Worm (Caenorhabditis elegans) whole organism, young adult: ENCODE results near the gene R01H2.4.

ENCODE experiments used
- B0336.3 ChIP-seq: fragments of 200-800 bp; sonication (Bioruptor generic); IDR thresholded peaks from 2 replicates; pipeline ENCODE4 v1.3.6; 2022; ENCODE audit warnings: missing genetic modification characterization, missing compliant biosample characterization
- F10E7.11 ChIP-seq: sonication (generic microtip); optimal IDR thresholded peaks from 2 replicates; lab custom pipeline; 2017; ENCODE audit warnings: mild to moderate bottlenecking, missing genetic modification characterization, moderate library complexity, missing compliant biosample characterization
- F23B12.7 ChIP-seq: sonication (generic microtip); optimal IDR thresholded peaks from 2 replicates; lab custom pipeline; 2017; ENCODE audit warnings: missing genetic modification characterization, mild to moderate bottlenecking, missing compliant biosample characterization, antibody characterized with exemption, moderate library complexity; ENCODE audit not compliant: insufficient read depth
- F37B4.10 ChIP-seq: fragments of 200-800 bp; sonication (Bioruptor generic); IDR thresholded peaks from 2 replicates; pipeline ENCODE4 v1.3.6; 2022; ENCODE audit warnings: missing genetic modification characterization, missing compliant biosample characterization
- F39B2.1 ChIP-seq: fragments of 200-800 bp; sonication (Bioruptor generic); IDR thresholded peaks from 2 replicates; pipeline ENCODE4 v1.3.6; 2022; ENCODE audit warnings: missing genetic modification reagents, missing genetic modification characterization, missing compliant biosample characterization
- F52B5.7 ChIP-seq: sonication (generic microtip); optimal IDR thresholded peaks from 2 replicates; lab custom pipeline; 2016; ENCODE audit warnings: mild to moderate bottlenecking, missing genetic modification characterization, missing compliant biosample characterization
- K12H6.12 ChIP-seq: fragments of 200-800 bp; sonication (Bioruptor generic); optimal IDR thresholded peaks from 2 replicates; lab custom pipeline; 2018; ENCODE audit warnings: mild to moderate bottlenecking, missing genetic modification characterization, missing compliant biosample characterization
- T07F8.4 ChIP-seq: sonication (generic microtip); optimal IDR thresholded peaks from 2 replicates; lab custom pipeline; 2016; ENCODE audit warnings: mild to moderate bottlenecking, missing genetic modification characterization, moderate library complexity, missing compliant biosample characterization
- T26A5.8 ChIP-seq: sonication (generic microtip); optimal IDR thresholded peaks from 2 replicates; lab custom pipeline; 2016; ENCODE audit warnings: missing genetic modification characterization, missing compliant biosample characterization
- Y53F4B.3 ChIP-seq: fragments of 200-800 bp; sonication (Bioruptor generic); IDR thresholded peaks from 2 replicates; pipeline ENCODE4 v1.3.6; 2022; ENCODE audit warnings: missing genetic modification reagents, missing genetic modification characterization, missing compliant biosample characterization
- Y53G8AR.9 ChIP-seq: fragments of 200-800 bp; sonication (Bioruptor generic); conservative IDR thresholded peaks from 2 replicates; pipeline ENCODE4 v1.3.6; 2022; ENCODE audit warnings: missing genetic modification reagents, missing genetic modification characterization, missing compliant biosample characterization
- Y56A3A.18 ChIP-seq: fragments of 200-800 bp; sonication (Bioruptor generic); IDR thresholded peaks from 2 replicates; pipeline ENCODE4 v1.3.6; 2022; ENCODE audit warnings: missing genetic modification reagents, missing genetic modification characterization, missing compliant biosample characterization
- ZK185.1 ChIP-seq: sonication (generic microtip); optimal IDR thresholded peaks from 2 replicates; lab custom pipeline; 2016; ENCODE audit warnings: mild to moderate bottlenecking, missing genetic modification characterization, missing compliant biosample characterization; ENCODE audit not compliant: poor library complexity, severe bottlenecking
- aptf-2 ChIP-seq: fragments of 200-800 bp; sonication (Bioruptor generic); conservative IDR thresholded peaks from 2 replicates; pipeline ENCODE4 v1.3.6; 2022; ENCODE audit warnings: missing genetic modification reagents, missing genetic modification characterization, missing compliant biosample characterization
- aptf-3 ChIP-seq: fragments of 200-800 bp; sonication (Bioruptor generic); IDR thresholded peaks from 2 replicates; pipeline ENCODE4 v1.3.6; 2022; ENCODE audit warnings: missing genetic modification characterization, missing compliant biosample characterization
- athp-1 ChIP-seq: sonication (generic microtip); optimal IDR thresholded peaks from 2 replicates; lab custom pipeline; 2017; ENCODE audit warnings: mild to moderate bottlenecking, missing genetic modification characterization, missing compliant biosample characterization
- bed-2 ChIP-seq: fragments of 200-800 bp; sonication (Bioruptor generic); IDR thresholded peaks from 2 replicates; pipeline ENCODE4 v1.3.6; 2022; ENCODE audit warnings: missing genetic modification reagents, missing genetic modification characterization, missing compliant biosample characterization
- ccch-3 ChIP-seq: fragments of 200-800 bp; sonication (Bioruptor generic); optimal IDR thresholded peaks from 2 replicates; lab custom pipeline; 2018; ENCODE audit warnings: mild to moderate bottlenecking, missing genetic modification characterization, missing compliant biosample characterization
- ceh-100 ChIP-seq: fragments of 200-800 bp; sonication (Bioruptor generic); IDR thresholded peaks from 2 replicates; pipeline ENCODE4 v1.3.6; 2022; ENCODE audit warnings: missing genetic modification reagents, missing genetic modification characterization, missing compliant biosample characterization
- ceh-27 ChIP-seq: fragments of 200-800 bp; sonication (Bioruptor generic); optimal IDR thresholded peaks from 2 replicates; lab custom pipeline; 2018; ENCODE audit warnings: mild to moderate bottlenecking, missing genetic modification characterization, moderate library complexity, missing compliant biosample characterization
- ceh-40 ChIP-seq: fragments of 200-800 bp; sonication (Bioruptor generic); IDR thresholded peaks from 2 replicates; pipeline ENCODE4 v1.3.6; 2022; ENCODE audit warnings: missing genetic modification characterization, missing compliant biosample characterization
- ceh-58 ChIP-seq: fragments of 200-800 bp; sonication (Bioruptor generic); IDR thresholded peaks from 2 replicates; pipeline ENCODE4 v1.3.6; 2022; ENCODE audit warnings: missing genetic modification characterization, missing compliant biosample characterization
- ceh-91 ChIP-seq: fragments of 200-800 bp; sonication (Bioruptor generic); IDR thresholded peaks from 2 replicates; pipeline ENCODE4 v1.3.6; 2022; ENCODE audit warnings: missing genetic modification reagents, missing genetic modification characterization, missing compliant biosample characterization
- ekl-4 ChIP-seq: fragments of 200-800 bp; sonication (Bioruptor generic); IDR thresholded peaks from 2 replicates; pipeline ENCODE4 v1.3.6; 2022; ENCODE audit warnings: missing genetic modification reagents, missing genetic modification characterization, missing compliant biosample characterization
- fkh-3 ChIP-seq: sonication (generic microtip); optimal IDR thresholded peaks from 2 replicates; lab custom pipeline; 2016; ENCODE audit warnings: mild to moderate bottlenecking, missing genetic modification characterization, missing compliant biosample characterization
- him-1 ChIP-seq: sonication (generic microtip); optimal IDR thresholded peaks from 2 replicates; lab custom pipeline; 2016; ENCODE audit warnings: missing genotype, missing genetic modification reagents, missing genetic modification characterization, missing compliant biosample characterization
- hlh-12 ChIP-seq: sonication (generic microtip); optimal IDR thresholded peaks from 2 replicates; lab custom pipeline; 2016; ENCODE audit warnings: missing genetic modification characterization, missing compliant biosample characterization
- hlh-26 ChIP-seq: fragments of 200-800 bp; sonication (Bioruptor generic); conservative IDR thresholded peaks from 2 replicates; pipeline ENCODE4 v1.3.6; 2022; ENCODE audit warnings: missing genetic modification reagents, missing genetic modification characterization, missing compliant biosample characterization
- let-526 ChIP-seq: fragments of 200-800 bp; sonication (Bioruptor generic); IDR thresholded peaks from 2 replicates; pipeline ENCODE4 v1.3.6; 2022; ENCODE audit warnings: missing genetic modification reagents, missing genetic modification characterization, missing compliant biosample characterization
- lin-35 ChIP-seq, 3 experiments: fragments of 150-350 bp in 2 of 3; sonication (generic microtip) in 1 of 3; optimal IDR thresholded peaks; 2 replicates each; lab custom pipeline; 2014 to 2018; ENCODE audit warnings: missing biosample characterization in 3 of 3, missing genetic modification characterization in 3 of 3, missing genetic modification reagents in 3 of 3
- lir-1 ChIP-seq: fragments of 200-800 bp; sonication (Bioruptor generic); conservative IDR thresholded peaks from 2 replicates; pipeline ENCODE4 v1.3.6; 2022; ENCODE audit warnings: missing genetic modification reagents, missing genetic modification characterization, missing compliant biosample characterization
- madf-3 ChIP-seq: fragments of 200-800 bp; sonication (Bioruptor generic); IDR thresholded peaks from 2 replicates; pipeline ENCODE4 v1.3.6; 2022; ENCODE audit warnings: missing genetic modification reagents, missing genetic modification characterization, missing compliant biosample characterization
- madf-6 ChIP-seq: fragments of 200-800 bp; sonication (Bioruptor generic); IDR thresholded peaks from 2 replicates; pipeline ENCODE4 v1.3.6; 2022; ENCODE audit warnings: missing genetic modification reagents, missing genetic modification characterization, missing compliant biosample characterization
- mcd-1 ChIP-seq: fragments of 200-800 bp; sonication (Bioruptor generic); IDR thresholded peaks from 2 replicates; pipeline ENCODE4 v1.3.6; 2022; ENCODE audit warnings: missing genetic modification reagents, missing genetic modification characterization, missing compliant biosample characterization
- mxl-1 ChIP-seq: sonication (generic microtip); optimal IDR thresholded peaks from 2 replicates; lab custom pipeline; 2016; ENCODE audit warnings: missing genetic modification characterization, missing compliant biosample characterization
- nhr-80 ChIP-seq: sonication (generic microtip); optimal IDR thresholded peaks from 2 replicates; lab custom pipeline; 2016; ENCODE audit warnings: missing genetic modification characterization, missing compliant biosample characterization
- pbrm-1 ChIP-seq: fragments of 200-800 bp; sonication (Bioruptor generic); IDR thresholded peaks from 2 replicates; pipeline ENCODE4 v1.3.6; 2022; ENCODE audit warnings: missing genetic modification reagents, missing genetic modification characterization, missing compliant biosample characterization
- rec-8 ChIP-seq, 2 experiments: sonication (generic microtip); optimal IDR thresholded peaks; 2 replicates each; lab custom pipeline; 2016; ENCODE audit warnings: mild to moderate bottlenecking in 2 of 2, missing genetic modification characterization in 2 of 2, missing genetic modification reagents in 2 of 2, missing genotype in 2 of 2, missing biosample characterization in 1 of 2, missing compliant biosample characterization in 1 of 2, moderate library complexity in 1 of 2
- rpc-1 ChIP-seq, 2 experiments: fragments of 150-350 bp in 1 of 2; sonication (generic microtip) in 1 of 2; optimal IDR thresholded peaks; 2 replicates each; lab custom pipeline; 2014 to 2018; ENCODE audit warnings: missing biosample characterization in 1 of 2, missing genetic modification characterization in 1 of 2, missing genetic modification reagents in 1 of 2, missing genotype in 1 of 2
- sdz-38 ChIP-seq: sonication (generic microtip); optimal IDR thresholded peaks from 2 replicates; lab custom pipeline; 2016; ENCODE audit warnings: missing genotype, missing genetic modification characterization, missing compliant biosample characterization
- snpc-3.4 ChIP-seq: sonication (generic microtip); optimal IDR thresholded peaks from 2 replicates; lab custom pipeline; 2017; ENCODE audit warnings: missing genetic modification characterization, mild to moderate bottlenecking, missing compliant biosample characterization, antibody characterized with exemption, moderate library complexity, missing genotype, missing genetic modification reagents
- somi-1 ChIP-seq: fragments of 200-800 bp; sonication (Bioruptor generic); optimal IDR thresholded peaks from 2 replicates; lab custom pipeline; 2018; ENCODE audit warnings: mild to moderate bottlenecking, missing genetic modification characterization, missing compliant biosample characterization
- tbp1 ChIP-seq: fragments of 200-800 bp; sonication (Bioruptor generic); optimal IDR thresholded peaks from 2 replicates; lab custom pipeline; 2018; ENCODE audit warnings: mild to moderate bottlenecking, missing genetic modification characterization, missing compliant biosample characterization
- unc-62 ChIP-seq: fragments of 150-350 bp; optimal IDR thresholded peaks from 2 replicates; lab custom pipeline; 2014; ENCODE audit warnings: missing biosample characterization, missing genetic modification reagents, missing genetic modification characterization
- xnd-1 ChIP-seq: sonication (generic microtip); optimal IDR thresholded peaks from 2 replicates; lab custom pipeline; 2016; ENCODE audit warnings: missing genotype, missing genetic modification reagents, missing genetic modification characterization, missing compliant biosample characterization
- zim-3 ChIP-seq: sonication (generic microtip); optimal IDR thresholded peaks from 2 replicates; lab custom pipeline; 2017; ENCODE audit warnings: mild to moderate bottlenecking, missing genetic modification characterization, moderate library complexity, missing compliant biosample characterization
- ztf-25 ChIP-seq: fragments of 200-800 bp; sonication (Bioruptor generic); IDR thresholded peaks from 2 replicates; pipeline ENCODE4 v1.3.6; 2022; ENCODE audit warnings: missing genetic modification reagents, missing genetic modification characterization, missing compliant biosample characterization

R01H2.4 gene

DNA sequence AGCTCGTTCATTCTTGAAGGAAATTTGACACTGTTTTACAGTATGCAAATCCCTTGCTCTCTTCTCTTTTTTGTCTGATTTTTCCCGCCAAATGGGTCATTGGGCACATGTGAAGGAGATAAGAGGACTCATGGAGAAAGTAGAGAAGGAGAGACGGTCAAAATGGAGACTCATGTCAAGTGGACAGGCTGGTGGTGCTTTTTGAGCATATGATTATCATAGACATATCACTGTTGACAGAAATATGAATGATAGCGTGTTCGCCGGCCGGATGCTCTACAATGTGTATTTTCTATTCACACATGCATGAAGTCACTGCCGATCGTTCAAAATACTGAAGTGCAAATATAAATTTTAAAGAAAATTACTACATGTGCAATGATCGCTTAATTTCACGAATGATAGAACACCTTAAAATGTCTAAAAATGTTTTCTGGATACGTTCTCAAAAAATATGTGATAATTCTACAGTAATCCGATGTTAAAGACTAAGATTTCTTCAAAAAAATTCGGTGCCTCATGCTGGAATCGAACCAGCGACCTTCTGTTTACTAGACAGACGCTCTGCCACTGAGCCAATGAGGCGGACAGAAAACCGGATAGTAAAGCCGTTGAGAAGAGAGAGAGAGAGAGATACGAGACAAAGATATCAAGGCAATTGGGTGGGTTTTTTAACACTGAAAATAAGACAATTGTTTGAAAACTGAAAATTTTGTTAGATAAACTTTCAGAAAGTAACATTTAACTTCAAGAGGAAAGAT, 33.9 kb downstream of the R01H2.4 start (continued):
- TF ChIP-seq hlh-12 (tag; lab: Kevin White, UChicago) = no peak
- no peak for TF ChIP-seq hlh-26 (GFP tag; lab: Robert Waterston, UW)
- TF ChIP-seq ekl-4 (GFP tag; lab: Robert Waterston, UW) = no peak
- TF ChIP-seq ceh-100 (GFP tag; lab: Robert Waterston, UW) = no peak
- peak; percentile 89 for TF ChIP-seq snpc-3.4
- no peak for TF ChIP-seq T07F8.4 (tag; lab: Kevin White, UChicago)
- TF ChIP-seq him-1 (tag; lab: Kevin White, UChicago) = no peak
- TF ChIP-seq rec-8 (tag; optimal IDR thresholded peaks at IDR 0.05; lab: Kevin White, UChicago) = peak; percentile 8 to 19
- peak in 1 of 3 experiments; percentile 39 for TF ChIP-seq lin-35 (GFP tag; optimal IDR thresholded peaks at IDR 0.05; lab: Kevin White, UChicago)
- TF ChIP-seq madf-3 (GFP tag; lab: Robert Waterston, UW) = no peak
- no peak for TF ChIP-seq F37B4.10
- TF ChIP-seq nhr-80 (tag; lab: Kevin White, UChicago) = peak; percentile 81
- no peak for TF ChIP-seq F52B5.7
- no peak for TF ChIP-seq Y53G8AR.9
- TF ChIP-seq rpc-1 (optimal IDR thresholded peaks at IDR 0.05; lab: Kevin White, UChicago) = peak; percentile 77
- peak; percentile 72 for TF ChIP-seq rpc-1 (tag; optimal IDR thresholded peaks at IDR 0.05; lab: Kevin White, UChicago)
- TF ChIP-seq ceh-40 (GFP tag; lab: Robert Waterston, UW) = no peak
- no peak for TF ChIP-seq Y53F4B.3 (GFP tag; lab: Robert Waterston, UW)
- no peak for TF ChIP-seq T26A5.8 (tag; lab: Kevin White, UChicago)
- no peak for TF ChIP-seq pbrm-1
- 0 out of 2 replicates have a peak, but pooled peaks have one; percentile 19 for TF ChIP-seq madf-6
- no peak for TF ChIP-seq athp-1 (tag; lab: Kevin White, UChicago)
- no peak for TF ChIP-seq lir-1
- TF ChIP-seq unc-62 = no peak
- no peak for TF ChIP-seq Y56A3A.18 (GFP tag; lab: Robert Waterston, UW)
- TF ChIP-seq bed-2 (GFP tag; lab: Robert Waterston, UW) = no peak
- no peak for TF ChIP-seq ceh-58 (GFP tag; lab: Robert Waterston, UW)
- TF ChIP-seq aptf-2 = no peak
- no peak for TF ChIP-seq ZK185.1
- no peak for TF ChIP-seq mxl-1 (tag; lab: Kevin White, UChicago)
- TF ChIP-seq xnd-1 (tag; lab: Kevin White, UChicago) = no peak
- no peak for TF ChIP-seq K12H6.12 (tag; lab: Kevin White, UChicago)
- peak; percentile 19 for TF ChIP-seq F23B12.7 (tag; lab: Kevin White, UChicago)
- TF ChIP-seq sdz-38 (tag; lab: Kevin White, UChicago) = no peak
- no peak for TF ChIP-seq aptf-3 (GFP tag; lab: Robert Waterston, UW)
- peak; percentile 48; the same call in 1 of the 2 replicates for TF ChIP-seq B0336.3 (GFP tag; lab: Robert Waterston, UW)
- TF ChIP-seq, all 124 proteins: peak for 32

DNA sequence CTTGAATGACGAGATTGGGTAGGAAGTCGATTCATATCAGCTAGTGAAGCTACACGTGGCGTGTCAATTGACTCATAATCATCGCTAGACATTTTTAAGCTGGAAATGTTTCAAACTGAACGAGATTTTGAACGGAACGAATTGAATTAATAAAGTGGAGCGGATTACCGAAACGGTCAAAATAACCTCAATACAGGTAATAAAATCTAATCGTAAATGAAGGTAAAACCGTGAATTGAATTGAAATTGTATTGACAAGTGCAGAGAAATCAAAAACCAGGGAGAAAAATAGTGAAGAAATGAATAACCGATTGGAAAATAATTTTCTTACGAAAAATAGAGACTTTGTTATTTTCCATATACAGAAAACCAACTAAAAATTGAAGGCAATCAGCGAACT, 35.0 kb downstream of the R01H2.4 start, which contains the start of gene cyk-1:
TSS of gene cyk-1 (minus strand) at position 101 of the 400 bp plus-strand sequence.
- TF ChIP-seq mcd-1 (GFP tag; lab: Robert Waterston, UW) (no peak), hlh-26 (GFP tag; lab: Robert Waterston, UW) (no peak), fkh-3 (tag; lab: Kevin White, UChicago) (no peak), somi-1 (no peak), let-526 (GFP tag; lab: Robert Waterston, UW) (no peak), ceh-91 (no peak), ceh-58 (GFP tag; lab: Robert Waterston, UW) (no peak), zim-3 (tag; lab: Kevin White, UChicago) (no peak), ztf-25 (GFP tag; lab: Robert Waterston, UW) (no peak), ceh-27 (no peak), tbp1 (no peak), F10E7.11 (tag; lab: Kevin White, UChicago) (no peak), F39B2.1 (no peak), ccch-3 (GFP tag; lab: Kevin White, UChicago) (no peak)
- TF ChIP-seq, all 124 proteins: peak for 0
